Fruit fly (Drosophila melanogaster) whole organism, embryonic: ENCODE results near the gene D.

Experiments used
- Adf1 ChIP-seq: fragments of 200-800 bp; sonication (Bioruptor generic); IDR thresholded peaks from 2 replicates; pipeline ENCODE4 v1.3.6; 2022; ENCODE audit warnings: missing biosample characterization, missing genetic modification characterization
- Awh ChIP-seq: fragments of 200-800 bp; sonication (Bioruptor generic); IDR thresholded peaks from 2 replicates; pipeline ENCODE4, ENCODE4 v1.3.6; 2022; ENCODE audit warnings: missing biosample characterization, missing genetic modification characterization
- Bgb ChIP-seq: fragments of 200-800 bp; sonication (Bioruptor generic); IDR thresholded peaks from 2 replicates; pipeline ENCODE4 v1.3.6; 2022; ENCODE audit warnings: missing biosample characterization, missing genetic modification characterization; ENCODE audit not compliant: partially characterized antibody
- BtbVII ChIP-seq: fragments of 200-800 bp; sonication (Bioruptor generic); optimal IDR thresholded peaks from 3 replicates; lab custom pipeline; 2017; ENCODE audit warnings: missing biosample characterization, mild to moderate bottlenecking, missing genetic modification characterization
- CG10267 ChIP-seq: fragments of 200-800 bp; sonication (Bioruptor generic); optimal IDR thresholded peaks from 2 replicates; lab custom pipeline; 2018; ENCODE audit warnings: missing biosample characterization, mild to moderate bottlenecking, missing genetic modification characterization, moderate library complexity
- CG13296 ChIP-seq: fragments of 200-800 bp; sonication (Bioruptor generic); optimal IDR thresholded peaks from 3 replicates; lab custom pipeline; 2018; ENCODE audit warnings: missing biosample characterization, mild to moderate bottlenecking, missing genetic modification characterization
- CG14965 ChIP-seq: fragments of 200-800 bp; sonication (Bioruptor generic); optimal IDR thresholded peaks from 2 replicates; lab custom pipeline; 2016; ENCODE audit warnings: missing biosample characterization, missing genetic modification characterization, borderline replicate concordance
- CG16815 ChIP-seq: fragments of 200-800 bp; sonication (Bioruptor generic); optimal IDR thresholded peaks from 3 replicates; lab custom pipeline; 2017; ENCODE audit warnings: missing biosample characterization, mild to moderate bottlenecking, missing genetic modification characterization
- CG18011 ChIP-seq: fragments of 200-800 bp; sonication (Bioruptor generic); optimal IDR thresholded peaks from 2 replicates; lab custom pipeline; 2017; ENCODE audit warnings: missing biosample characterization, missing genetic modification characterization, mild to moderate bottlenecking, moderate library complexity, missing genotype
- CG18599 ChIP-seq: fragments of 200-800 bp; sonication (Bioruptor generic); optimal IDR thresholded peaks from 3 replicates; lab custom pipeline; 2017; ENCODE audit warnings: missing biosample characterization, missing genetic modification characterization, mild to moderate bottlenecking, moderate library complexity, missing genetic modification reagents
- CG2875 ChIP-seq: fragments of 200-800 bp; sonication (Bioruptor generic); optimal IDR thresholded peaks from 2 replicates; lab custom pipeline; 2017; ENCODE audit warnings: missing biosample characterization, mild to moderate bottlenecking, missing genetic modification characterization, missing genetic modification reagents
- CG34376 ChIP-seq: fragments of 200-800 bp; sonication (Bioruptor generic); optimal IDR thresholded peaks from 2 replicates; lab custom pipeline; 2018; ENCODE audit warnings: missing biosample characterization, mild to moderate bottlenecking, missing genetic modification characterization
- CG4282 ChIP-seq: fragments of 200-800 bp; sonication (Bioruptor generic); optimal IDR thresholded peaks from 2 replicates; lab custom pipeline; 2016; ENCODE audit warnings: missing biosample characterization, missing genetic modification characterization
- CG4730 ChIP-seq: fragments of 200-800 bp; sonication (Bioruptor generic); IDR thresholded peaks from 2 replicates; pipeline ENCODE4 v1.3.6; 2022; ENCODE audit warnings: missing biosample characterization, missing genetic modification characterization
- CG6813 ChIP-seq: fragments of 200-800 bp; sonication (Bioruptor generic); optimal IDR thresholded peaks from 2 replicates; lab custom pipeline; 2017; ENCODE audit warnings: missing biosample characterization, missing genetic modification characterization, mild to moderate bottlenecking, moderate library complexity, missing genetic modification reagents
- CG9876 ChIP-seq: fragments of 200-800 bp; sonication (Bioruptor generic); optimal IDR thresholded peaks from 2 replicates; lab custom pipeline; 2016; ENCODE audit warnings: missing biosample characterization, missing genetic modification characterization
- CTCF ChIP-seq: fragments of 200-800 bp; sonication (Bioruptor generic); optimal IDR thresholded peaks from 2 replicates; lab custom pipeline; 2017; ENCODE audit warnings: missing biosample characterization, mild to moderate bottlenecking, missing genetic modification characterization, moderate library complexity
- CrebB ChIP-seq: fragments of 200-800 bp; sonication (Bioruptor generic); optimal IDR thresholded peaks from 3 replicates; lab custom pipeline; 2018; ENCODE audit warnings: missing biosample characterization, mild to moderate bottlenecking, missing genetic modification characterization
- Dll ChIP-seq: fragments of 200-800 bp; sonication (Bioruptor generic); IDR thresholded peaks from 4 replicates; pipeline ENCODE4 v1.3.6; 2022; ENCODE audit warnings: missing biosample characterization, missing genetic modification characterization; ENCODE audit not compliant: partially characterized antibody
- Ets97D ChIP-seq: fragments of 200-800 bp; sonication (Bioruptor generic); optimal IDR thresholded peaks from 3 replicates; lab custom pipeline; 2016; ENCODE audit warnings: missing biosample characterization, missing genetic modification characterization
- Fer1 ChIP-seq: fragments of 200-800 bp; sonication (Bioruptor generic); optimal IDR thresholded peaks from 2 replicates; lab custom pipeline; 2017; ENCODE audit warnings: missing biosample characterization, mild to moderate bottlenecking, missing genetic modification characterization
- GATAe ChIP-seq: fragments of 200-800 bp; sonication (Bioruptor generic); conservative IDR thresholded peaks from 2 replicates; pipeline ENCODE4 v1.3.6; 2022; ENCODE audit warnings: missing biosample characterization, missing genetic modification characterization
- HLH3B ChIP-seq: fragments of 200-800 bp; sonication (Bioruptor generic); IDR thresholded peaks from 2 replicates; pipeline ENCODE4 v1.3.6; 2022; ENCODE audit warnings: missing biosample characterization, missing genetic modification characterization
- Hmr ChIP-seq: fragments of 200-800 bp; sonication (Bioruptor generic); optimal IDR thresholded peaks from 3 replicates; lab custom pipeline; 2017; ENCODE audit warnings: mild to moderate bottlenecking, missing biosample characterization, missing genetic modification reagents, missing genetic modification characterization
- MBD-R2 ChIP-seq: fragments of 200-800 bp; sonication (Bioruptor generic); IDR thresholded peaks from 2 replicates; pipeline ENCODE4 v1.3.6; 2022; ENCODE audit warnings: missing biosample characterization, missing genetic modification characterization
- Meics ChIP-seq: fragments of 200-800 bp; sonication (Bioruptor generic); optimal IDR thresholded peaks from 2 replicates; lab custom pipeline; 2017; ENCODE audit warnings: missing biosample characterization, mild to moderate bottlenecking, missing genetic modification characterization
- NK7.1 ChIP-seq: fragments of 200-800 bp; sonication (Bioruptor generic); optimal IDR thresholded peaks from 3 replicates; lab custom pipeline; 2016; ENCODE audit warnings: missing biosample characterization, missing genetic modification characterization
- Ptx1 ChIP-seq: fragments of 200-800 bp; sonication (Bioruptor generic); IDR thresholded peaks from 2 replicates; pipeline ENCODE4 v1.3.6; 2022; ENCODE audit warnings: missing biosample characterization, missing genetic modification characterization
- Six4 ChIP-seq: fragments of 200-800 bp; sonication (Bioruptor generic); optimal IDR thresholded peaks from 2 replicates; lab custom pipeline; 2016; ENCODE audit warnings: missing biosample characterization, missing genetic modification characterization
- Sry-δ ChIP-seq: fragments of 200-800 bp; sonication (Bioruptor generic); optimal IDR thresholded peaks from 2 replicates; lab custom pipeline; 2016; ENCODE audit warnings: missing biosample characterization, missing genetic modification characterization
- Taf1 ChIP-seq: fragments of 200-800 bp; sonication (Bioruptor generic); IDR thresholded peaks from 2 replicates; pipeline ENCODE4 v1.3.6; 2022; ENCODE audit warnings: missing biosample characterization, missing genetic modification characterization
- Xrp1 ChIP-seq: fragments of 200-800 bp; sonication (Bioruptor generic); IDR thresholded peaks from 2 replicates; pipeline ENCODE4 v1.3.6; 2022; ENCODE audit warnings: missing biosample characterization, missing genetic modification characterization
- az2 ChIP-seq: fragments of 200-800 bp; sonication (Bioruptor generic); optimal IDR thresholded peaks from 3 replicates; lab custom pipeline; 2016; ENCODE audit warnings: missing biosample characterization, missing genetic modification characterization
- bigmax ChIP-seq: fragments of 200-800 bp; sonication (Bioruptor generic); optimal IDR thresholded peaks from 2 replicates; lab custom pipeline; 2018; ENCODE audit warnings: missing biosample characterization, mild to moderate bottlenecking, missing genetic modification characterization
- chm ChIP-seq: fragments of 200-800 bp; sonication (Bioruptor generic); IDR thresholded peaks from 2 replicates; pipeline ENCODE4 v1.3.6; 2022; ENCODE audit warnings: missing biosample characterization, missing genetic modification characterization
- emc ChIP-seq: fragments of 200-800 bp; sonication (Bioruptor generic); optimal IDR thresholded peaks from 2 replicates; lab custom pipeline; 2016; ENCODE audit warnings: missing biosample characterization, missing genetic modification characterization
- eve ChIP-seq, 2 experiments: fragments of >200 bp; optimal IDR thresholded peaks; 2 replicates each; lab custom pipeline; 2017; ENCODE audit warnings: missing biosample characterization in 2 of 2, missing genetic modification characterization in 2 of 2
- fd102C ChIP-seq: fragments of 200-800 bp; sonication (Bioruptor generic); optimal IDR thresholded peaks from 2 replicates; lab custom pipeline; 2018; ENCODE audit warnings: missing biosample characterization, mild to moderate bottlenecking, missing genetic modification characterization, moderate library complexity
- her ChIP-seq: fragments of 200-800 bp; sonication (Bioruptor generic); optimal IDR thresholded peaks from 2 replicates; lab custom pipeline; 2016; ENCODE audit warnings: missing biosample characterization, missing genetic modification characterization
- lab ChIP-seq: fragments of 200-800 bp; sonication (Bioruptor generic); optimal IDR thresholded peaks from 3 replicates; lab custom pipeline; 2017; ENCODE audit warnings: missing biosample characterization, missing genetic modification characterization, mild to moderate bottlenecking, moderate library complexity, missing genetic modification reagents
- lov ChIP-seq, 2 experiments: fragments of 200-800 bp in 1 of 2; fragments of >200 bp in 1 of 2; sonication (Bioruptor generic) in 1 of 2; IDR thresholded peaks in 1 of 2; optimal IDR thresholded peaks in 1 of 2; 2 replicates in 1 of 2; 3 replicates in 1 of 2; pipeline versions ENCODE4 v1.3.6 to Lab custom; 2017 to 2022; ENCODE audit warnings: missing biosample characterization in 1 of 2, missing genetic modification characterization in 1 of 2
- pum ChIP-seq: fragments of 200-800 bp; sonication (Bioruptor generic); optimal IDR thresholded peaks from 2 replicates; lab custom pipeline; 2016; ENCODE audit warnings: missing biosample characterization, missing genetic modification characterization
- sens ChIP-seq: fragments of 200-800 bp; sonication (Bioruptor generic); peaks from one replicate; lab custom pipeline; 2016; ENCODE audit warnings: missing biosample characterization, missing genetic modification characterization
- seq ChIP-seq: fragments of 200-800 bp; sonication (Bioruptor generic); IDR thresholded peaks from 2 replicates; pipeline ENCODE4 v1.3.6; 2022; ENCODE audit warnings: missing biosample characterization, missing genetic modification characterization
- sima ChIP-seq: fragments of 200-800 bp; sonication (Bioruptor generic); optimal IDR thresholded peaks from 2 replicates; lab custom pipeline; 2016; ENCODE audit warnings: missing biosample characterization, missing genetic modification characterization
- so ChIP-seq: fragments of 200-800 bp; sonication (Bioruptor generic); IDR thresholded peaks from 3 replicates; pipeline ENCODE4 v1.3.6; 2022; ENCODE audit warnings: missing biosample characterization, missing genetic modification characterization
- sqz ChIP-seq: fragments of 200-800 bp; sonication (Bioruptor generic); optimal IDR thresholded peaks from 3 replicates; lab custom pipeline; 2018; ENCODE audit warnings: missing biosample characterization, mild to moderate bottlenecking, missing genetic modification characterization
- tin ChIP-seq: fragments of 200-800 bp; sonication (Bioruptor generic); optimal IDR thresholded peaks from 3 replicates; lab custom pipeline; 2016; ENCODE audit warnings: missing biosample characterization, missing genetic modification characterization
- toy ChIP-seq: fragments of 200-800 bp; sonication (Bioruptor generic); IDR thresholded peaks from 2 replicates; pipeline ENCODE4 v1.3.6; 2022; ENCODE audit warnings: missing biosample characterization, missing genetic modification characterization
- tx ChIP-seq: fragments of 200-800 bp; sonication (Bioruptor generic); optimal IDR thresholded peaks from 2 replicates; lab custom pipeline; 2016; ENCODE audit warnings: missing biosample characterization, missing genetic modification characterization
- vvl ChIP-seq: fragments of 200-800 bp; sonication (Bioruptor generic); IDR thresholded peaks from 2 replicates; pipeline ENCODE4 v1.3.6; 2022; ENCODE audit warnings: missing biosample characterization, missing genetic modification characterization

Gene D

dm6 chr3L:14193962-14194503 lies 15.6 kb upstream of the D start (continued):
- TF ChIP-seq CG18599 (no peak), Ets97D (GFP tag; lab: Kevin White, UChicago) (no peak), NK7.1 (no peak), CG13296 (GFP tag; lab: Kevin White, UChicago) (no peak), GATAe (GFP tag; lab: Robert Waterston, UW) (no peak), sqz (GFP tag; lab: Kevin White, UChicago) (no peak), BtbVII (GFP tag; lab: Kevin White, UChicago) (no peak), so (no peak), CrebB (tag; lab: Kevin White, UChicago) (no peak), CTCF (GFP tag; lab: Kevin White, UChicago) (no peak), Meics (GFP tag; lab: Kevin White, UChicago) (no peak), CG6813 (GFP tag; lab: Kevin White, UChicago) (peak; percentile 33), eve (GFP tag; optimal IDR thresholded peaks at IDR 0.05; lab: Kevin White, UChicago) (no peak), Xrp1 (GFP tag; lab: Robert Waterston, UW) (no peak; the same call in none of the 2 replicates), CG34376 (GFP tag; lab: Kevin White, UChicago) (no peak), Dll (GFP tag; lab: Robert Waterston, UW) (no peak), Adf1 (GFP tag; lab: Robert Waterston, UW) (no peak), CG16815 (GFP tag; lab: Kevin White, UChicago) (no peak), tin (GFP tag; lab: Kevin White, UChicago) (no peak), lab (no peak), CG2875 (GFP tag; lab: Kevin White, UChicago) (peak; percentile 46), Awh (GFP tag; lab: Robert Waterston, UW) (no peak; the same call in 1 of the 2 replicates), pum (GFP tag; lab: Kevin White, UChicago) (no peak), her (GFP tag; lab: Kevin White, UChicago) (no peak), Sry-δ (GFP tag; lab: Kevin White, UChicago) (no peak), Six4 (no peak), sens (GFP tag; lab: Kevin White, UChicago) (peak; percentile 79), fd102C (GFP tag; lab: Kevin White, UChicago) (peak; percentile 40), CG9876 (GFP tag; lab: Kevin White, UChicago) (no peak), CG4730 (GFP tag; lab: Robert Waterston, UW) (no peak), az2 (GFP tag; lab: Kevin White, UChicago) (no peak), emc (GFP tag; lab: Kevin White, UChicago) (no peak), sima (GFP tag; lab: Kevin White, UChicago) (no peak), toy (no peak), Taf1 (no peak), bigmax (GFP tag; lab: Kevin White, UChicago) (no peak), Bgb (GFP tag; lab: Robert Waterston, UW) (no peak), seq (GFP tag; lab: Robert Waterston, UW) (no peak), Hmr (no peak), HLH3B (GFP tag; lab: Robert Waterston, UW) (no peak), CG18011 (GFP tag; lab: Kevin White, UChicago) (no peak), Fer1 (GFP tag; lab: Kevin White, UChicago) (no peak), vvl (GFP tag; lab: Robert Waterston, UW) (no peak), MBD-R2 (GFP tag; lab: Robert Waterston, UW) (no peak), CG14965 (GFP tag; lab: Kevin White, UChicago) (no peak), Ptx1 (GFP tag; lab: Robert Waterston, UW) (no peak; the same call in 1 of the 2 replicates), tx (no peak), chm (GFP tag; lab: Robert Waterston, UW) (no peak), lov (optimal IDR thresholded peaks at IDR 0.05; lab: Kevin White, UChicago) (no peak), lov (GFP tag; IDR thresholded peaks at IDR 0.05; lab: Robert Waterston, UW) (peak; percentile 12; the same call in 1 of the 3 replicates), CG10267 (peak; percentile 40), CG4282 (GFP tag; lab: Kevin White, UChicago) (no peak)
